Fruit fly (Drosophila melanogaster) whole organism, pupa: ENCODE data around the gene bap.
A peak's percentile ranks its signal among the peaks of the same experiment; 100 is the strongest.

Experiments used
- CG10348 ChIP-seq: fragments of 200-800 bp; sonication (Bioruptor generic); IDR thresholded peaks from 2 replicates; pipeline ENCODE4 v1.3.6; 2022; ENCODE audit warnings: missing biosample characterization, missing genetic modification characterization
- CG12605 ChIP-seq: fragments of 200-800 bp; sonication (Bioruptor generic); IDR thresholded peaks from 2 replicates; pipeline ENCODE4 v1.3.6; 2022; ENCODE audit warnings: missing biosample characterization, missing genetic modification characterization
- CG13204 ChIP-seq: fragments of 200-800 bp; sonication (Bioruptor generic); optimal IDR thresholded peaks from 2 replicates; lab custom pipeline; 2018; ENCODE audit warnings: missing biosample characterization, mild to moderate bottlenecking, missing genetic modification characterization, moderate library complexity
- CG14655 ChIP-seq: fragments of 200-800 bp; sonication (Bioruptor generic); optimal IDR thresholded peaks from 3 replicates; lab custom pipeline; 2017; ENCODE audit warnings: mild to moderate bottlenecking, missing biosample characterization, missing genetic modification reagents, missing genetic modification characterization
- CG15710 ChIP-seq: fragments of 200-800 bp; sonication (Bioruptor generic); optimal IDR thresholded peaks from 2 replicates; lab custom pipeline; 2018; ENCODE audit warnings: missing biosample characterization, mild to moderate bottlenecking, missing genetic modification characterization, moderate library complexity
- CG17806 ChIP-seq: fragments of 200-800 bp; sonication (Bioruptor generic); optimal IDR thresholded peaks from 2 replicates; lab custom pipeline; 2018; ENCODE audit warnings: missing biosample characterization, mild to moderate bottlenecking, missing genetic modification characterization, moderate library complexity
- CG32121 ChIP-seq: fragments of 200-800 bp; sonication (Bioruptor generic); IDR thresholded peaks from 2 replicates; pipeline ENCODE4 v1.3.6; 2022; ENCODE audit warnings: missing biosample characterization, missing genetic modification characterization
- CG34367 ChIP-seq: fragments of 200-800 bp; sonication (Bioruptor generic); optimal IDR thresholded peaks from 2 replicates; lab custom pipeline; 2018; ENCODE audit warnings: missing biosample characterization, mild to moderate bottlenecking, missing genetic modification characterization
- CG4496 ChIP-seq: fragments of 200-800 bp; sonication (Bioruptor generic); IDR thresholded peaks from 3 replicates; pipeline ENCODE4 v1.3.6; 2022; ENCODE audit warnings: missing biosample characterization, missing genetic modification characterization
- CG8301 ChIP-seq: fragments of 200-800 bp; sonication (Bioruptor generic); optimal IDR thresholded peaks from 2 replicates; lab custom pipeline; 2018; ENCODE audit warnings: missing biosample characterization, mild to moderate bottlenecking, missing genetic modification characterization
- CG9948 ChIP-seq: fragments of 200-800 bp; sonication (Bioruptor generic); optimal IDR thresholded peaks from 2 replicates; lab custom pipeline; 2018; ENCODE audit warnings: missing biosample characterization, mild to moderate bottlenecking, missing genetic modification characterization, moderate library complexity
- D1 ChIP-seq: fragments of 200-800 bp; sonication (Bioruptor generic); optimal IDR thresholded peaks from 2 replicates; lab custom pipeline; 2018; ENCODE audit warnings: missing biosample characterization, mild to moderate bottlenecking, missing genetic modification characterization, moderate library complexity
- EcR ChIP-seq: fragments of 200-800 bp; sonication (Bioruptor generic); optimal IDR thresholded peaks from 3 replicates; lab custom pipeline; 2019; ENCODE audit warnings: missing biosample characterization, missing genetic modification characterization, mild to moderate bottlenecking, moderate library complexity, missing genetic modification reagents
- Ets98B ChIP-seq: fragments of 200-800 bp; sonication (Bioruptor generic); IDR thresholded peaks from 2 replicates; pipeline ENCODE4 v1.3.6; 2022; ENCODE audit warnings: missing biosample characterization, missing genetic modification characterization
- Pif1A ChIP-seq: fragments of 200-800 bp; sonication (Bioruptor generic); optimal IDR thresholded peaks from 3 replicates; lab custom pipeline; 2016; ENCODE audit warnings: missing biosample characterization, missing genetic modification characterization
- Pif1B ChIP-seq: fragments of 200-800 bp; sonication (Bioruptor generic); optimal IDR thresholded peaks from 3 replicates; lab custom pipeline; 2016; ENCODE audit warnings: missing biosample characterization, missing genetic modification characterization
- fd96Ca ChIP-seq: fragments of 200-800 bp; sonication (Bioruptor generic); IDR thresholded peaks from 3 replicates; pipeline ENCODE4 v1.3.6; 2022; ENCODE audit warnings: missing biosample characterization, missing genetic modification characterization
- gl ChIP-seq: fragments of 200-800 bp; sonication (Bioruptor generic); optimal IDR thresholded peaks from 2 replicates; lab custom pipeline; 2018; ENCODE audit warnings: missing biosample characterization, mild to moderate bottlenecking, missing genetic modification characterization
- rn ChIP-seq: fragments of 200-800 bp; sonication (Bioruptor generic); IDR thresholded peaks from 2 replicates; pipeline ENCODE4 v1.3.6; 2022; ENCODE audit warnings: missing biosample characterization, missing genetic modification characterization

Gene bap

DNA sequence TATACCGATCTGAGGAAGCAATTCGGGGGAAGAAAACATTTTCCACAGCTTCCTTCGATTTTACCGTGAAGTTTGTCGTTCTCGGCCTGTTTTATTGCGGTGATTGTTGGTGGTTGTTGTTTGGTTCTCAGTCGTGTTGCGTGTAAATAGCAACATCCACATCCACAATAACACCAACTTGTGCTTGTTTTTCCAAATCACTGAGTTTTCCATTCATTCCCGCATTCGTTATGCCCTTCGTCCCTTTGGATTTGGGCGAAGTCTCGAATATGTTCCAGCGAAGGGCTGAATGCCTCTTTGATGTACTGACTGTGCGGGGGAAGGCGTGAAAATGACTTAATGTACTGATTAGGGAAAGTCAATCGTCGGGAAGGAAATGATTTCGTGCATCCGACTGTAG lies 38.1 kb downstream of the bap start:
- no peak for TF ChIP-seq D1
- no peak for TF ChIP-seq CG15710
- no peak for TF ChIP-seq CG10348 (GFP tag; lab: Robert Waterston, UW)
- TF ChIP-seq CG12605 (GFP tag; lab: Robert Waterston, UW), result no peak
- TF ChIP-seq rn (GFP tag; lab: Robert Waterston, UW), result no peak
- TF ChIP-seq Ets98B (GFP tag; lab: Robert Waterston, UW), result no peak
- TF ChIP-seq fd96Ca (GFP tag; lab: Robert Waterston, UW), result no peak
- TF ChIP-seq Pif1A (GFP tag; lab: Kevin White, UChicago), result no peak
- TF ChIP-seq gl (tag; lab: Kevin White, UChicago), result no peak
- no peak for TF ChIP-seq Pif1B (GFP tag; lab: Kevin White, UChicago)
- no peak for TF ChIP-seq CG14655 (GFP tag; lab: Kevin White, UChicago)
- TF ChIP-seq CG17806 (tag; lab: Kevin White, UChicago), result no peak
- no peak for TF ChIP-seq CG8301 (tag; lab: Kevin White, UChicago)
- no peak for TF ChIP-seq CG34367
- TF ChIP-seq CG4496 (GFP tag; lab: Robert Waterston, UW), result no peak
- TF ChIP-seq, all 21 proteins: peak for 0

DNA sequence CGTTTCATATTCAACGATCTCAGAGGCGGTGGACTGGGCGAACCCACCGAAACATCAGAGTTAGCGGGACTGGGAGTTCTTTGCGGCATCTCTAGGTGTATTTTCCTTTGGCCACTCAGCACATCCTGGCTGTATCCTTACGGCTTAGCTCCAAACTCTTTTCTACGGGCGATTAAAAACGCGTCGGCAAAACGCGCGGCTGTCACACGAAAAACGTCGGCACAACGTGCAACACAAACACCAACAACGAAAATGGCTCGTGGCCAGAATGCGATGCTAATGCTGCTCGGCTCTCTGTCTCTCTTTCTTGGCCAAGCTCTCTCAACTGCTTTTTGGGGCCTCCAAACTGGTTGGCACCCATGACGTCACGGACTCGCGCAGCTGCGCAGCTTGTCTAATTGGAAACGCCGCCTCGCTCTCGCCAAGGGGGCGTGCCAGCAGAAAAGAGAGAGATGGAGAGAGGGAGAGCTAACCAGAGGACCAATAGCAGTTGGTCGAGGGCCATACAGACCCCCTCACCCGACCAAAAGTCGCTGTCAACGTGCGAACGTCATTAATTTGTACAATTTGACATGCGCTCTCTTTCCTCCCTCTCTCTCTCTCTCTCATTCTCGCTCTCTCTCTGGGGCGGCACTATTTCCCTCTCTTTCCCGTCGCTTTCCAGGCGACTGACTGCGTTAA lies 45.3 kb downstream of the bap start, which contains the start of gene lbl:
TSS of gene lbl (minus strand) at position 255 of the 681 bp plus-strand sequence.
- 0 out of 3 replicates have a peak, but pooled peaks have one; percentile 8 for TF ChIP-seq CG4496 (GFP tag; lab: Robert Waterston, UW)
- TF ChIP-seq Pif1A (GFP tag; lab: Kevin White, UChicago), result no peak
- TF ChIP-seq fd96Ca (GFP tag; lab: Robert Waterston, UW), result 0 out of 3 replicates have a peak, but pooled peaks have one; percentile 32
- TF ChIP-seq CG32121 (GFP tag; lab: Robert Waterston, UW), result 0 out of 2 replicates have a peak, but pooled peaks have one; percentile 11

DNA sequence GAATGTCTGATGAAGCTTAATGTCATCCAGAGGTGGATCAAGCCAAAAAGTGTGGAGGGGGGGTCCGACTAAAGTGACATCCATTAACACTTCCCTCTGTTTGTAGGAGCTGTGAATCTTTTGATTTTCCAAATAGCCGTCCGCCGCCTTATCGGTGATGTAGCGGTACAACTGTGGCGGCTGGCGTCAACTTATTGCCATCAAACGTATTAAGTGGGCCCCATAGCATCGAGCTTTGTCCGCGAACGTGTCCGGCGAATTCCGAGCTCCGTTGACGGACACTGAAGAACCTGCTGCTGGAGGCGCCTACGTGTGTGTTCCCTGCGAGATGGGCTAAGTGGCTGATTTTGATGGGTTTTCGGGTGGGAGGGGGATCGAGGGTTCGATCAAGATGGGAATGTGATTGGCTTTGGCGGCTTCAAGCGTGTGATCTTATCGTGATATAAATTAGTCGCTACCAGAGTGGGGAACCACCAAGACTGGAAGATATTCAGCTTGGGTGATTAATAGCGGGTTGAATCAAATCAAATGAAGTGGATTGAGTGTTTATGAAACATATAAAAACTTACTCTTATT lies 48.9 kb downstream of the bap start:
- TF ChIP-seq CG13204 (GFP tag; lab: Kevin White, UChicago) (no peak), rn (GFP tag; lab: Robert Waterston, UW) (no peak), CG8301 (tag; lab: Kevin White, UChicago) (no peak), Ets98B (GFP tag; lab: Robert Waterston, UW) (no peak), Pif1B (GFP tag; lab: Kevin White, UChicago) (no peak), CG9948 (no peak), EcR (GFP tag; lab: Kevin White, UChicago) (no peak), CG17806 (tag; lab: Kevin White, UChicago) (no peak), CG14655 (GFP tag; lab: Kevin White, UChicago) (no peak)
